Worm (Caenorhabditis elegans) whole organism, mixed stage, embryonic: Measurements from ENCODE around the gene fbxc-54.

Experiments
- M03D4.4 ChIP-seq: sonication (generic microtip); optimal IDR thresholded peaks from 2 replicates; lab custom pipeline; 2017; ENCODE audit warnings: mild to moderate bottlenecking, missing genetic modification characterization, missing compliant biosample characterization
- ceh-43 ChIP-seq: fragments of 200-800 bp; sonication (Bioruptor generic); optimal IDR thresholded peaks from 2 replicates; lab custom pipeline; 2018; ENCODE audit warnings: mild to moderate bottlenecking, missing genetic modification characterization, moderate library complexity, missing compliant biosample characterization
- cnd-1 ChIP-seq: fragments of 200-800 bp; sonication (Bioruptor generic); optimal IDR thresholded peaks from 2 replicates; lab custom pipeline; 2018; ENCODE audit warnings: mild to moderate bottlenecking, missing genetic modification characterization, missing compliant biosample characterization
- flh-1 ChIP-seq: fragments of 200-800 bp; sonication (Bioruptor generic); optimal IDR thresholded peaks from 2 replicates; lab custom pipeline; 2018; ENCODE audit warnings: mild to moderate bottlenecking, missing genetic modification characterization, moderate library complexity, missing compliant biosample characterization
- lsy-2 ChIP-seq: fragments of 150-350 bp; optimal IDR thresholded peaks from 2 replicates; lab custom pipeline; 2014; ENCODE audit warnings: missing biosample characterization, missing genetic modification characterization
- mab-5 ChIP-seq: fragments of 150-350 bp; optimal IDR thresholded peaks from 2 replicates; lab custom pipeline; 2014; ENCODE audit warnings: missing biosample characterization, missing genetic modification characterization
- mep-1 ChIP-seq: fragments of 150-350 bp; optimal IDR thresholded peaks from 2 replicates; lab custom pipeline; 2017; ENCODE audit warnings: missing biosample characterization, missing genetic modification reagents, missing genetic modification characterization, inconsistent platforms
- nhr-12 ChIP-seq: fragments of 150-350 bp; optimal IDR thresholded peaks from 2 replicates; lab custom pipeline; 2014; ENCODE audit warnings: missing biosample characterization, missing genetic modification characterization
- nhr-237 ChIP-seq: fragments of 150-350 bp; optimal IDR thresholded peaks from 2 replicates; lab custom pipeline; 2014; ENCODE audit warnings: missing biosample characterization, missing genetic modification characterization
- pha-4 ChIP-seq: fragments of 150-350 bp; optimal IDR thresholded peaks from 2 replicates; lab custom pipeline; 2018; ENCODE audit warnings: missing biosample characterization, missing genetic modification reagents, missing genetic modification characterization
- snpc-4 ChIP-seq: fragments of 150-350 bp; optimal IDR thresholded peaks from 2 replicates; lab custom pipeline; 2014; ENCODE audit warnings: missing biosample characterization, missing genetic modification characterization
- sptf-1 ChIP-seq: sonication (generic microtip); optimal IDR thresholded peaks from 2 replicates; lab custom pipeline; 2017; ENCODE audit warnings: mild to moderate bottlenecking, missing genetic modification characterization, moderate library complexity, missing compliant biosample characterization

ce11 chrII:57370-57769 lies 25.9 kb downstream of the fbxc-54 start, which contains the start of gene ascc-1:
- TF ChIP-seq nhr-237 (no peak), sptf-1 (tag; lab: Kevin White, UChicago) (no peak), lsy-2 (tag; lab: Kevin White, UChicago) (no peak), mep-1 (tag; lab: Kevin White, UChicago) (no peak), pha-4 (no peak), M03D4.4 (tag; lab: Kevin White, UChicago) (no peak), flh-1 (GFP tag; lab: Kevin White, UChicago) (no peak), snpc-4 (tag; lab: Kevin White, UChicago) (no peak), cnd-1 (no peak), nhr-12 (tag; lab: Kevin White, UChicago) (no peak), mab-5 (tag; lab: Kevin White, UChicago) (no peak), ceh-43 (GFP tag; lab: Kevin White, UChicago) (no peak)
